Fruit fly (Drosophila melanogaster) Kc167 (cell line): ENCODE measurements around the gene CG9616.

ENCODE experiments used
- h ChIP-seq: fragments of >200 bp; optimal IDR thresholded peaks from 3 replicates; lab custom pipeline; 2018; ENCODE audit warnings: missing external identifiers
- insv ChIP-seq: fragments of >200 bp; optimal IDR thresholded peaks from 3 replicates; lab custom pipeline; 2018; ENCODE audit warnings: missing external identifiers
- psq ChIP-seq: fragments of >200 bp; optimal IDR thresholded peaks from 2 replicates; lab custom pipeline; 2017; ENCODE audit warnings: missing external identifiers
- ttk ChIP-seq: sonication (Bioruptor generic); optimal IDR thresholded peaks from 2 replicates; lab custom pipeline; 2017; ENCODE audit warnings: missing external identifiers

DNA sequence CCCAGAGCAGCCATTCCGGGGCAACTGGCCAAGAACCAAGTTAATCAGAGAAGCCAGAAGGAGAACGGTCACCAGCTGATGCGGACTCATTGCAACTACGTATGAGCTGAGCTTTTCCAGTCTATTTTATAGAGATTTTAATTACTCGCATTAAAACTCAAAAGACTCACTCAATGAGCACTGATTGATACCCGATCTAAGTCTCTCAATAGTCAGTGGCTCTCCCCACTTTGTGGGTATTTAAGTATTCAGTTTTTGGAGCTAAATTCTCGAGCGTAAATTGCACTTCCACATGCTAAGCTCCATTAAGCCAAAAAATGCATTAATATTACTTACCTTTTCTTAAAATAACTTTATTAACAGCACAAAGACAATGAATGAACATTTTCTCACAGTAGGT lies 25.2 kb downstream of the CG9616 start, which contains the start of gene CG31326:
- TF ChIP-seq h (lab: Kevin White, UChicago), result no peak
- no peak for TF ChIP-seq insv
- TF ChIP-seq ttk (lab: Kevin White, UChicago), result no peak
- TF ChIP-seq psq (lab: Kevin White, UChicago), result no peak
